Fruit fly (Drosophila melanogaster) whole organism, wandering third instar larva: ENCODE results near the gene futsch.
A peak's percentile ranks its signal among the peaks of the same experiment; 100 is the strongest.

Source experiments
- Abd-B ChIP-seq: fragments of >200 bp; optimal IDR thresholded peaks from 2 replicates; lab custom pipeline; 2017; ENCODE audit warnings: missing biosample characterization, missing genetic modification characterization
- CG32264 ChIP-seq: fragments of 200-800 bp; sonication (Bioruptor generic); optimal IDR thresholded peaks from 2 replicates; lab custom pipeline; 2016; ENCODE audit warnings: missing biosample characterization, missing genetic modification characterization
- CG9705 ChIP-seq: fragments of 200-800 bp; sonication (Bioruptor generic); optimal IDR thresholded peaks from 2 replicates; lab custom pipeline; 2018; ENCODE audit warnings: missing biosample characterization, mild to moderate bottlenecking, missing genetic modification characterization
- CrebA ChIP-seq: fragments of 200-800 bp; sonication (Bioruptor generic); optimal IDR thresholded peaks from 2 replicates; lab custom pipeline; 2016; ENCODE audit warnings: missing biosample characterization, mild to moderate bottlenecking, missing genetic modification characterization, borderline replicate concordance
- Dfd ChIP-seq: fragments of >200 bp; optimal IDR thresholded peaks from 2 replicates; lab custom pipeline; 2017; ENCODE audit warnings: missing biosample characterization, missing genetic modification characterization
- HLH106 ChIP-seq: fragments of 200-800 bp; optimal IDR thresholded peaks from 3 replicates; lab custom pipeline; 2019; ENCODE audit warnings: missing biosample characterization, mild to moderate bottlenecking, missing genetic modification characterization, moderate library complexity
- Hr78 ChIP-seq: fragments of >200 bp; optimal IDR thresholded peaks from 2 replicates; lab custom pipeline; 2017; ENCODE audit warnings: missing biosample characterization, missing genetic modification characterization
- Hr83 ChIP-seq: fragments of 200-300 bp; sonication (Bioruptor generic); optimal IDR thresholded peaks from 2 replicates; lab custom pipeline; 2016; ENCODE audit warnings: missing biosample characterization, mild to moderate bottlenecking, missing genetic modification characterization, moderate library complexity; ENCODE audit not compliant: poor library complexity, severe bottlenecking
- Jra ChIP-seq: sonication (Bioruptor generic); optimal IDR thresholded peaks from 2 replicates; lab custom pipeline; 2016; ENCODE audit warnings: missing biosample characterization, missing genetic modification characterization
- Myc ChIP-seq: fragments of >200 bp; optimal IDR thresholded peaks from 2 replicates; lab custom pipeline; 2017
- OdsH ChIP-seq: fragments of 200-800 bp; sonication (Bioruptor generic); optimal IDR thresholded peaks from 2 replicates; lab custom pipeline; 2016; ENCODE audit warnings: missing biosample characterization, mild to moderate bottlenecking, missing genetic modification characterization
- Rel ChIP-seq, 2 experiments: fragments of 200-800 bp; sonication (Bioruptor generic) in 1 of 2; optimal IDR thresholded peaks; 2 replicates in 1 of 2; 3 replicates in 1 of 2; lab custom pipeline; 2016 to 2019; ENCODE audit warnings: mild to moderate bottlenecking in 2 of 2, missing biosample characterization in 2 of 2, missing genetic modification characterization in 2 of 2, moderate library complexity in 1 of 2
- Sp1 ChIP-seq: fragments of 200-800 bp; sonication (Bioruptor generic); optimal IDR thresholded peaks from 3 replicates; lab custom pipeline; 2019; ENCODE audit warnings: missing biosample characterization, mild to moderate bottlenecking, missing genetic modification characterization, moderate library complexity
- Vsx2 ChIP-seq: fragments of 200-300, 225-300 bp; sonication (Bioruptor generic); optimal IDR thresholded peaks from 2 replicates; lab custom pipeline; 2018; ENCODE audit warnings: missing biosample characterization, missing genetic modification characterization; ENCODE audit not compliant: partially characterized antibody
- br ChIP-seq: fragments of 200-800 bp; sonication (Bioruptor generic); optimal IDR thresholded peaks from 2 replicates; lab custom pipeline; 2016; ENCODE audit warnings: missing biosample characterization, missing genetic modification characterization
- brk ChIP-seq: fragments of 200-800 bp; sonication (Bioruptor generic); optimal IDR thresholded peaks from 2 replicates; lab custom pipeline; 2016; ENCODE audit warnings: missing biosample characterization, mild to moderate bottlenecking, missing genetic modification characterization
- dl ChIP-seq, 2 experiments: fragments of 175-275, 200-275 bp in 1 of 2; fragments of 200-275 bp in 1 of 2; sonication (Bioruptor generic); optimal IDR thresholded peaks; lab custom pipeline; 2018; ENCODE audit warnings: mild to moderate bottlenecking in 2 of 2, missing biosample characterization in 2 of 2, missing genetic modification characterization in 2 of 2, moderate library complexity in 2 of 2; ENCODE audit not compliant: partially characterized antibody in 2 of 2, insufficient read depth in 1 of 2
- dmrt93B ChIP-seq: fragments of 200-800 bp; sonication (Bioruptor generic); optimal IDR thresholded peaks from 2 replicates; lab custom pipeline; 2018; ENCODE audit warnings: missing biosample characterization, mild to moderate bottlenecking, missing genetic modification characterization
- dsf ChIP-seq: sonication (Bioruptor generic); optimal IDR thresholded peaks from 2 replicates; lab custom pipeline; 2016; ENCODE audit warnings: missing biosample characterization, missing genetic modification characterization, borderline replicate concordance
- ey ChIP-seq: fragments of 200-800 bp; sonication (Bioruptor generic); optimal IDR thresholded peaks from 2 replicates; lab custom pipeline; 2016; ENCODE audit warnings: missing biosample characterization, missing genetic modification characterization
- foxo ChIP-seq, 2 experiments: fragments of 200-800 bp; sonication (Bioruptor generic); optimal IDR thresholded peaks; 2 replicates in 1 of 2; 3 replicates in 1 of 2; lab custom pipeline; 2016 to 2017; ENCODE audit warnings: missing biosample characterization in 2 of 2, missing genetic modification characterization in 2 of 2
- fru ChIP-seq: fragments of 200-800 bp; sonication (Bioruptor generic); optimal IDR thresholded peaks from 3 replicates; lab custom pipeline; 2016; ENCODE audit warnings: missing biosample characterization, mild to moderate bottlenecking, missing genetic modification characterization
- h ChIP-seq: fragments of 200-800 bp; sonication (Bioruptor generic); optimal IDR thresholded peaks from 3 replicates; lab custom pipeline; 2016; ENCODE audit warnings: missing biosample characterization, mild to moderate bottlenecking, missing genetic modification characterization
- lola ChIP-seq: fragments of >200 bp; optimal IDR thresholded peaks from 2 replicates; lab custom pipeline; 2017; ENCODE audit warnings: missing biosample characterization, missing genetic modification characterization
- psq ChIP-seq: fragments of 200-800 bp; sonication (Bioruptor generic); optimal IDR thresholded peaks from 3 replicates; lab custom pipeline; 2017; ENCODE audit warnings: missing biosample characterization, mild to moderate bottlenecking, missing genetic modification characterization, moderate library complexity
- rgr ChIP-seq: fragments of 200-800 bp; sonication (Bioruptor generic); optimal IDR thresholded peaks from 3 replicates; lab custom pipeline; 2016; ENCODE audit warnings: missing biosample characterization, mild to moderate bottlenecking, missing genetic modification characterization
- sage ChIP-seq: fragments of 200-800 bp; sonication (Bioruptor generic); optimal IDR thresholded peaks from 2 replicates; lab custom pipeline; 2016; ENCODE audit warnings: missing biosample characterization, mild to moderate bottlenecking, missing genetic modification characterization
- sv ChIP-seq: fragments of 200-800 bp; sonication (Bioruptor generic); optimal IDR thresholded peaks from 3 replicates; lab custom pipeline; 2016; ENCODE audit warnings: missing biosample characterization, missing genetic modification characterization
- tai ChIP-seq: sonication (Bioruptor generic); optimal IDR thresholded peaks from 2 replicates; lab custom pipeline; 2016; ENCODE audit warnings: missing biosample characterization, missing genetic modification characterization
- usp ChIP-seq: fragments of >200 bp; optimal IDR thresholded peaks from 2 replicates; lab custom pipeline; 2017; ENCODE audit warnings: missing biosample characterization, missing genetic modification characterization

futsch gene

dm6 chrX:1408964-1409363 is at the start of gene futsch:
futsch (plus strand) TSS chrX:1409069.
- no peak for TF ChIP-seq dmrt93B (GFP tag; lab: Kevin White, UChicago)
- TF ChIP-seq dl (GFP tag; optimal IDR thresholded peaks at IDR 0.05; lab: Kevin White, UChicago; ENCODE audit: insufficient read depth in 1 of 2, partially characterized antibody in 2 of 2), result no peak
- no peak for TF ChIP-seq psq
- no peak for TF ChIP-seq dsf (GFP tag; lab: Kevin White, UChicago)
- no peak for TF ChIP-seq Myc
- TF ChIP-seq CG32264 (GFP tag; lab: Kevin White, UChicago), result no peak
- TF ChIP-seq, all 38 proteins: peak for 0

dm6 chrX:1368949-1369348 is 39.9 kb upstream of the futsch start, which contains the start of gene CG14770:
CG14770 (plus strand) TSS chrX:1369249.
- TF ChIP-seq Dfd (GFP tag; lab: Kevin White, UChicago) (no peak), tai (GFP tag; lab: Kevin White, UChicago) (no peak), Hr78 (no peak), br (GFP tag; lab: Kevin White, UChicago) (no peak), Abd-B (no peak), Rel (GFP tag; optimal IDR thresholded peaks at IDR 0.05; lab: Kevin White, UChicago) (no peak), Rel (tag; optimal IDR thresholded peaks at IDR 0.05; lab: Kevin White, UChicago) (no peak), OdsH (GFP tag; lab: Kevin White, UChicago) (no peak), psq (no peak), lola (GFP tag; lab: Kevin White, UChicago) (no peak), sv (GFP tag; lab: Kevin White, UChicago) (no peak), CrebA (GFP tag; lab: Kevin White, UChicago) (no peak), dl (GFP tag; optimal IDR thresholded peaks at IDR 0.05; lab: Kevin White, UChicago; ENCODE audit: insufficient read depth in 1 of 2, partially characterized antibody in 2 of 2) (no peak), rgr (GFP tag; lab: Kevin White, UChicago) (no peak), foxo (GFP tag; optimal IDR thresholded peaks at IDR 0.05; lab: Kevin White, UChicago) (no peak), HLH106 (tag; lab: Kevin White, UChicago) (no peak), CG9705 (GFP tag; lab: Kevin White, UChicago) (no peak)
- TF ChIP-seq, all 38 proteins: peak for 0

- TF ChIP-seq Vsx2 (GFP tag; lab: Kevin White, UChicago) (no peak), rgr (GFP tag; lab: Kevin White, UChicago) (peak; percentile 56), HLH106 (tag; lab: Kevin White, UChicago) (peak; percentile 42), sv (GFP tag; lab: Kevin White, UChicago) (peak; percentile 41), foxo (GFP tag; optimal IDR thresholded peaks at IDR 0.05; lab: Kevin White, UChicago) (peak in 1 of 2 experiments; percentile 64), h (GFP tag; lab: Kevin White, UChicago) (peak; percentile 43), brk (GFP tag; lab: Kevin White, UChicago) (no peak), ey (GFP tag; lab: Kevin White, UChicago) (peak; percentile 45), fru (GFP tag; lab: Kevin White, UChicago) (peak; percentile 36), Sp1 (peak; percentile 23), psq (peak; percentile 30), usp (GFP tag; lab: Kevin White, UChicago) (no peak), OdsH (GFP tag; lab: Kevin White, UChicago) (peak; percentile 39), Hr83 (GFP tag; lab: Kevin White, UChicago) (peak; percentile 3)
- TF ChIP-seq, all 38 proteins: peak for 11
Measured at dm6 chrX:1370104-1370802, 38.6 kb upstream of the futsch start, which contains the start of gene ssx. ssx (plus strand) TSS chrX:1370580.

dm6 chrX:1372667-1373066 is 36.2 kb upstream of the futsch start:
- TF ChIP-seq OdsH (GFP tag; lab: Kevin White, UChicago), result no peak
- TF ChIP-seq ey (GFP tag; lab: Kevin White, UChicago), result no peak
- TF ChIP-seq Hr83 (GFP tag; lab: Kevin White, UChicago), result no peak
- TF ChIP-seq Myc, result no peak
- TF ChIP-seq Jra (GFP tag; lab: Kevin White, UChicago), result no peak
- no peak for TF ChIP-seq fru (GFP tag; lab: Kevin White, UChicago)
- TF ChIP-seq Rel (GFP tag; optimal IDR thresholded peaks at IDR 0.05; lab: Kevin White, UChicago), result no peak
- no peak for TF ChIP-seq Rel (tag; optimal IDR thresholded peaks at IDR 0.05; lab: Kevin White, UChicago)
- TF ChIP-seq foxo (GFP tag; optimal IDR thresholded peaks at IDR 0.05; lab: Kevin White, UChicago), result no peak
- no peak for TF ChIP-seq br (GFP tag; lab: Kevin White, UChicago)
- no peak for TF ChIP-seq brk (GFP tag; lab: Kevin White, UChicago)
- no peak for TF ChIP-seq Abd-B
- TF ChIP-seq Vsx2 (GFP tag; lab: Kevin White, UChicago), result no peak
- no peak for TF ChIP-seq CG9705 (GFP tag; lab: Kevin White, UChicago)
- TF ChIP-seq sage (GFP tag; lab: Kevin White, UChicago), result no peak
- TF ChIP-seq dl (GFP tag; optimal IDR thresholded peaks at IDR 0.05; lab: Kevin White, UChicago; ENCODE audit: insufficient read depth in 1 of 2, partially characterized antibody in 2 of 2), result no peak
